Worm (Caenorhabditis elegans): ENCODE results near the gene algn-1.

algn-1 gene

DNA sequence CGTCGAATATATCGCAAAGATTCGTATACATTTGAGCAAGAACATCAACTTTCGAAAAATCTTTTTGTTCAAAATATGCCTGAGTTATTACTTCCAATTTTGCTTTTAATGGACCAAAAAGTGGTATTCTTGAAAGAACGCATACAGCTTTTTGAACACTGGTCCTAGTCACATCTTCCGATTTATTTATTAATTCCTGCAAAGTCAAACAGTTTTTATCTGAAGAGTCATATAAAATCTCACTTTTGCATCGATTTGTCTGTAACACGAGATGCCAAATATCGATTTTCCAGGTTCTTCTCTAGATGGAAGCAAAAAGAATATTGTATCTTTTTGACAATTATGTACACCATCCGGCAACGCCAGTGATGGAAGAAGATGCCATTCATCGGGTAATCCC lies 10.1 kb upstream of the algn-1 start:
- TF ChIP-seq ama-1 (optimal IDR thresholded peaks at IDR 0.05) (no peak), pag-3 (tag; optimal IDR thresholded peaks at IDR 0.05; ENCODE audit: borderline replicate concordance, insufficient read depth) (no peak), ztf-4 (tag; optimal IDR thresholded peaks at IDR 0.05) (no peak), efl-1 (optimal IDR thresholded peaks at IDR 0.05) (no peak), efl-1 (GFP tag; optimal IDR thresholded peaks at IDR 0.05 in 1 of 2) (peak in 1 of 2 experiments; percentile 12)

DNA sequence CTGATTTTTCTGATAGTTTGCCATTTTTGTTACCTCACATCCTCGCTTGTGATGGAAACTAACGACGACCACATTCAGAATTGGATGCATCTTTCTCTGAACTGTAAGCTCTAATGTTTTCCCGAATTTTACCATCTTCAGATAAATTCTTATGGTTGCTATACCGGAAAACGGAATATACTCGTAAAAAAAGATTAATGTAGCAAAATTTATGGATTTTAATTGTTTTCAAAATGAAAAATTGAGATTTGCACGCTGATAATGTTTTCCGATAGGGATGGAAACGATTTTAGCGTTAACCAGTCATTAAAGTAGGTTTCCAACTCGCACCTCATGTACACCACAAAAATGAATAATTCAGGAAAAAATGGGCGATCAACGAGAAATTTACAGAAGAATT lies 9.3 kb upstream of the algn-1 start, which contains the start of gene T26A5.6:
Gene T26A5.6, minus strand, starts transcription at position 101 of the 400 bp plus-strand sequence.
- TF ChIP-seq egl-27 (tag; optimal IDR thresholded peaks at IDR 0.05) (no peak), sptf-1 (tag; optimal IDR thresholded peaks at IDR 0.05) (no peak), ztf-11 (tag; optimal IDR thresholded peaks at IDR 0.05) (no peak), hlh-17 (GFP tag; optimal IDR thresholded peaks at IDR 0.05; ENCODE audit: borderline replicate concordance) (no peak), nhr-237 (tag; optimal IDR thresholded peaks at IDR 0.05) (no peak), elt-2 (tag; optimal IDR thresholded peaks at IDR 0.05) (no peak), xbp-1 (tag; optimal IDR thresholded peaks at IDR 0.05) (no peak), C34B4.2 (tag; optimal IDR thresholded peaks at IDR 0.05) (no peak), ztf-4 (tag; optimal IDR thresholded peaks at IDR 0.05) (no peak), hlh-4 (tag; optimal IDR thresholded peaks at IDR 0.05) (no peak), vab-15 (tag; optimal IDR thresholded peaks at IDR 0.05) (no peak), ceh-8 (GFP tag; optimal IDR thresholded peaks at IDR 0.05) (no peak), F16B12.6 (tag; optimal IDR thresholded peaks at IDR 0.05) (no peak), ceh-82 (tag; optimal IDR thresholded peaks at IDR 0.05) (no peak)

DNA sequence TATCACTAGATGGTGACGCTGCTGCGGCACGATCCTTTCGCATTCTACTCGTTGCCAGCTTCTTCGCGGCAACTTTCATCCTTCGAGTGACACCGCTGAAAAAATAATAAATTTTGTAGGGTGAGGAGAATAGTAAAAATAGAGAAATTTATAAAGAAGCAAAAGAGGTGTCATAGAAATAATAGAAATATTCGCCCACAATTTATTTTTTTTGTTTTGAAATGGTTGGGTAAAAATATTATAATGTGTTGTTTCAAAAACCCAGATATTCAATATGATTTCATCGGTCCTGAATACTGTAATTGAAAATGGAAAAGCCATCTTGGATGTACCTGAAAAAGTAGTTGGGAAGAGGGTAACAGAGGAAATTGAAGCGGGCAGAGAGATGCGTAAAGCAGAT lies 7.6 kb upstream of the algn-1 start, which contains the start of gene set-1:
Gene set-1, minus strand, starts transcription at position 101 of the 400 bp plus-strand sequence.
- TF ChIP-seq unc-62 (GFP tag; optimal IDR thresholded peaks at IDR 0.05) (no peak), blmp-1 (tag; optimal IDR thresholded peaks at IDR 0.05) (no peak), swsn-7 (tag; optimal IDR thresholded peaks at IDR 0.05) (no peak), xbp-1 (tag; optimal IDR thresholded peaks at IDR 0.05) (no peak), aly-2 (tag; optimal IDR thresholded peaks at IDR 0.05) (no peak), nhr-71 (tag; optimal IDR thresholded peaks at IDR 0.05) (no peak), nhr-19 (GFP tag; conservative IDR thresholded peaks at IDR 0.05) (no peak), irx-1 (tag; optimal IDR thresholded peaks at IDR 0.05) (no peak), rnt-1 (tag; optimal IDR thresholded peaks at IDR 0.05) (no peak), tbx-2 (tag; optimal IDR thresholded peaks at IDR 0.05) (no peak), egl-27 (tag; optimal IDR thresholded peaks at IDR 0.05) (no peak), ceh-82 (tag; optimal IDR thresholded peaks at IDR 0.05) (no peak), sup-37 (GFP tag; optimal IDR thresholded peaks at IDR 0.05) (no peak), pax-3 (tag; optimal IDR thresholded peaks at IDR 0.05) (no peak)

DNA sequence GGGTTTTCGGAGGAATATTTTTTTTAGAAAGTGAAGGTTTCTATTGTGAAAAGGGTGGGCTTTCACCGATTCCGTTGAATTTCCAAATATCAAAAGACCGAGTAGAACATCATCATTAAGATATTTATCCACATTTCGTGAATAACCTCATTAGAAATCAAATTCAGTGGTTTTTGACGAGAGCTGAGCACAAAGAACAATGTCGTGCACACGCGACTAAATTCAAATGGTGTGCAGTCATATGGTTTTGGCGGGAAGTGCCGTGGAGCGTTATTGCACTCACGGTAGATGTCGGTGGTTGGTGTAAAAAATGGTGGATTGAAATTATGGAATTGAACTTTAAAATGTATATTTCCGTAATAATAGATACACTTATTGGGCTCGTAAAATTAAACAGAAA lies 7.2 kb upstream of the algn-1 start:
- TF ChIP-seq nhr-71 (tag; optimal IDR thresholded peaks at IDR 0.05) (peak; percentile 19), ztf-4 (tag; optimal IDR thresholded peaks at IDR 0.05) (no peak), lin-35 (GFP tag; optimal IDR thresholded peaks at IDR 0.05) (peak; percentile 29 to 54), blmp-1 (tag; optimal IDR thresholded peaks at IDR 0.05) (peak; percentile 60), dpl-1 (GFP tag; optimal IDR thresholded peaks at IDR 0.05) (peak; percentile 20 to 76 (median 64)), unc-30 (tag; optimal IDR thresholded peaks at IDR 0.05) (no peak), nhr-28 (tag; optimal IDR thresholded peaks at IDR 0.05) (no peak), hlh-17 (GFP tag; optimal IDR thresholded peaks at IDR 0.05; ENCODE audit: borderline replicate concordance) (no peak), lin-14 (GFP tag; optimal IDR thresholded peaks at IDR 0.05) (peak; percentile 16), efl-1 (optimal IDR thresholded peaks at IDR 0.05) (peak; percentile 38 to 75), efl-1 (GFP tag; optimal IDR thresholded peaks at IDR 0.05 in 1 of 2) (peak; percentile 53 to 94), lsy-2 (tag; optimal IDR thresholded peaks at IDR 0.05) (peak in 1 of 2 experiments; percentile 31)

All from whole organism, L1 larva.